Fruit fly (Drosophila melanogaster) whole organism, embryonic: ENCODE results near the gene Cks85A.

Experiments used
- Antp ChIP-seq: fragments of 200-800 bp; sonication (Bioruptor generic); optimal IDR thresholded peaks from 3 replicates; lab custom pipeline; 2016; ENCODE audit warnings: missing biosample characterization, missing genetic modification characterization
- CG12104 ChIP-seq: fragments of 200-800 bp; sonication (Bioruptor generic); optimal IDR thresholded peaks from 3 replicates; lab custom pipeline; 2016; ENCODE audit warnings: missing biosample characterization, missing genetic modification characterization
- CG12155 ChIP-seq: fragments of 200-800 bp; sonication (Bioruptor generic); optimal IDR thresholded peaks from 3 replicates; lab custom pipeline; 2016; ENCODE audit warnings: missing biosample characterization, missing genetic modification characterization
- CG14014 ChIP-seq: fragments of 200-800 bp; sonication (Bioruptor generic); IDR thresholded peaks from 2 replicates; pipeline ENCODE4 v1.3.6; 2022; ENCODE audit warnings: missing biosample characterization, missing genetic modification characterization
- CG1602 ChIP-seq: fragments of 200-800 bp; sonication (Bioruptor generic); optimal IDR thresholded peaks from 3 replicates; lab custom pipeline; 2016; ENCODE audit warnings: missing biosample characterization, missing genetic modification characterization
- CG17359 ChIP-seq: fragments of 200-800 bp; sonication (Bioruptor generic); optimal IDR thresholded peaks from 3 replicates; lab custom pipeline; 2018; ENCODE audit warnings: missing biosample characterization, mild to moderate bottlenecking, missing genetic modification characterization, moderate library complexity
- CG17568 ChIP-seq: fragments of 200-800 bp; sonication (Bioruptor generic); optimal IDR thresholded peaks from 2 replicates; lab custom pipeline; 2018; ENCODE audit warnings: missing biosample characterization, mild to moderate bottlenecking, missing genetic modification characterization, moderate library complexity
- CG17912 ChIP-seq: fragments of 200-800 bp; sonication (Bioruptor generic); optimal IDR thresholded peaks from 2 replicates; lab custom pipeline; 2018; ENCODE audit warnings: missing biosample characterization, mild to moderate bottlenecking, missing genetic modification characterization
- CG1832 ChIP-seq: fragments of 200-800 bp; sonication (Bioruptor generic); optimal IDR thresholded peaks from 2 replicates; lab custom pipeline; 2017; ENCODE audit warnings: missing biosample characterization, mild to moderate bottlenecking, missing genetic modification characterization, inconsistent platforms
- CG31224 ChIP-seq: fragments of 200-800 bp; sonication (Bioruptor generic); IDR thresholded peaks from 2 replicates; pipeline ENCODE4 v1.3.6; 2022; ENCODE audit warnings: missing biosample characterization, missing genetic modification characterization
- CG33213 ChIP-seq: fragments of 200-800 bp; sonication (Bioruptor generic); optimal IDR thresholded peaks from 3 replicates; lab custom pipeline; 2016; ENCODE audit warnings: missing biosample characterization, missing genetic modification characterization
- CG4730 ChIP-seq: fragments of 200-800 bp; sonication (Bioruptor generic); IDR thresholded peaks from 2 replicates; pipeline ENCODE4 v1.3.6; 2022; ENCODE audit warnings: missing biosample characterization, missing genetic modification characterization
- CG5180 ChIP-seq: fragments of 200-800 bp; sonication (Bioruptor generic); optimal IDR thresholded peaks from 3 replicates; lab custom pipeline; 2017; ENCODE audit warnings: missing biosample characterization, missing genetic modification characterization, mild to moderate bottlenecking, moderate library complexity, missing genetic modification reagents
- CG8290 ChIP-seq, 3 experiments: fragments of 200-800 bp; sonication (Bioruptor generic); optimal IDR thresholded peaks; 2 replicates each; lab custom pipeline; 2016 to 2019; ENCODE audit warnings: missing biosample characterization in 3 of 3, missing genetic modification characterization in 3 of 3, mild to moderate bottlenecking in 2 of 3, moderate library complexity in 1 of 3
- CHES-1-like ChIP-seq: fragments of 200-800 bp; sonication (Bioruptor generic); optimal IDR thresholded peaks from 2 replicates; lab custom pipeline; 2016; ENCODE audit warnings: missing biosample characterization, missing genetic modification characterization
- Deaf1 ChIP-seq: fragments of 200-800 bp; optimal IDR thresholded peaks from 3 replicates; lab custom pipeline; 2019; ENCODE audit warnings: missing biosample characterization, mild to moderate bottlenecking, missing genetic modification characterization, moderate library complexity
- Dip2 ChIP-seq: fragments of 200-800 bp; sonication (Bioruptor generic); IDR thresholded peaks from 2 replicates; pipeline ENCODE4 v1.3.6; 2022; ENCODE audit warnings: missing biosample characterization, missing genetic modification characterization
- ERR ChIP-seq: fragments of 200-800 bp; sonication (Bioruptor generic); optimal IDR thresholded peaks from 2 replicates; lab custom pipeline; 2016; ENCODE audit warnings: missing biosample characterization, missing genetic modification characterization
- Fer3 ChIP-seq: fragments of 200-800 bp; sonication (Bioruptor generic); optimal IDR thresholded peaks from 2 replicates; lab custom pipeline; 2018; ENCODE audit warnings: missing biosample characterization, mild to moderate bottlenecking, missing genetic modification characterization, moderate library complexity
- Hey ChIP-seq: fragments of 200-800 bp; sonication (Bioruptor generic); optimal IDR thresholded peaks from 3 replicates; lab custom pipeline; 2018; ENCODE audit warnings: missing biosample characterization, mild to moderate bottlenecking, missing genetic modification characterization
- Hr51 ChIP-seq, 2 experiments: fragments of 200-800 bp; sonication (Bioruptor generic); optimal IDR thresholded peaks; 2 replicates in 1 of 2; 3 replicates in 1 of 2; lab custom pipeline; 2016 to 2018; ENCODE audit warnings: missing biosample characterization in 2 of 2, missing genetic modification characterization in 2 of 2, mild to moderate bottlenecking in 1 of 2, moderate library complexity in 1 of 2
- Neu2 ChIP-seq: fragments of 200-800 bp; sonication (Bioruptor generic); optimal IDR thresholded peaks from 3 replicates; lab custom pipeline; 2016; ENCODE audit warnings: missing biosample characterization, missing genetic modification characterization, borderline replicate concordance
- Nf-YB ChIP-seq: fragments of 200-800 bp; sonication (Bioruptor generic); optimal IDR thresholded peaks from 3 replicates; lab custom pipeline; 2019; ENCODE audit warnings: missing biosample characterization, mild to moderate bottlenecking, missing genetic modification characterization, moderate library complexity
- Oaz ChIP-seq: fragments of 200-800 bp; sonication (Bioruptor generic); IDR thresholded peaks from 2 replicates; pipeline ENCODE4 v1.3.6; 2022; ENCODE audit warnings: missing biosample characterization, missing genetic modification characterization
- Rfx ChIP-seq: fragments of 200-800 bp; sonication (Bioruptor generic); IDR thresholded peaks from 2 replicates; pipeline ENCODE4 v1.3.6; 2022; ENCODE audit warnings: missing biosample characterization, missing genetic modification characterization
- Stat92E ChIP-seq, 3 experiments: fragments of >200 bp in 2 of 3; fragments of 200-800 bp in 1 of 3; sonication (Bioruptor generic) in 1 of 3; optimal IDR thresholded peaks; 2 replicates each; lab custom pipeline; 2017 to 2019; ENCODE audit warnings: missing biosample characterization in 3 of 3, missing genetic modification characterization in 3 of 3, mild to moderate bottlenecking in 1 of 3, moderate library complexity in 1 of 3
- Xbp1 ChIP-seq: fragments of 200-800 bp; sonication (Bioruptor generic); optimal IDR thresholded peaks from 3 replicates; lab custom pipeline; 2016; ENCODE audit warnings: missing biosample characterization, mild to moderate bottlenecking, missing genetic modification characterization
- ac ChIP-seq: fragments of 200-800 bp; sonication (Bioruptor generic); optimal IDR thresholded peaks from 3 replicates; lab custom pipeline; 2017; ENCODE audit warnings: missing biosample characterization, mild to moderate bottlenecking, missing genetic modification characterization
- al ChIP-seq: fragments of 200-800 bp; sonication (Bioruptor generic); IDR thresholded peaks from 2 replicates; pipeline ENCODE4 v1.3.6; 2022; ENCODE audit warnings: missing biosample characterization, missing genetic modification characterization
- ase ChIP-seq: fragments of 200-800 bp; sonication (Bioruptor generic); IDR thresholded peaks from 3 replicates; pipeline ENCODE4 v1.3.6; 2022; ENCODE audit warnings: missing biosample characterization, missing genetic modification characterization
- ato ChIP-seq: fragments of 200-800 bp; sonication (Bioruptor generic); IDR thresholded peaks from 2 replicates; pipeline ENCODE4 v1.3.6; 2022; ENCODE audit warnings: missing biosample characterization, missing genetic modification characterization; ENCODE audit not compliant: partially characterized antibody
- bcd ChIP-seq: fragments of 200-800 bp; sonication (Bioruptor generic); optimal IDR thresholded peaks from 2 replicates; lab custom pipeline; 2017; ENCODE audit warnings: missing biosample characterization, mild to moderate bottlenecking, missing genetic modification characterization
- chif ChIP-seq, 2 experiments: fragments of 200-800 bp; sonication (Bioruptor generic); optimal IDR thresholded peaks; 3 replicates each; lab custom pipeline; 2016; ENCODE audit warnings: missing biosample characterization in 2 of 2, missing genetic modification characterization in 2 of 2
- corto ChIP-seq: fragments of 200-800 bp; sonication (Bioruptor generic); optimal IDR thresholded peaks from 2 replicates; lab custom pipeline; 2016; ENCODE audit warnings: missing biosample characterization, mild to moderate bottlenecking, missing genetic modification characterization, moderate library complexity
- croc ChIP-seq: fragments of 200-800 bp; sonication (Bioruptor generic); conservative IDR thresholded peaks from 3 replicates; pipeline ENCODE4 v1.3.6; 2022; ENCODE audit warnings: missing biosample characterization, missing genetic modification characterization
- dm ChIP-seq: fragments of 200-800 bp; sonication (Bioruptor generic); optimal IDR thresholded peaks from 3 replicates; lab custom pipeline; 2016; ENCODE audit warnings: missing biosample characterization, missing genetic modification characterization
- ewg ChIP-seq: fragments of 200-800 bp; sonication (Bioruptor generic); optimal IDR thresholded peaks from 3 replicates; lab custom pipeline; 2017; ENCODE audit warnings: mild to moderate bottlenecking, missing biosample characterization, missing genetic modification reagents, missing genetic modification characterization
- gsb-n ChIP-seq: fragments of 200-800 bp; sonication (Bioruptor generic); optimal IDR thresholded peaks from 3 replicates; lab custom pipeline; 2018; ENCODE audit warnings: missing biosample characterization, mild to moderate bottlenecking, missing genetic modification characterization
- lov ChIP-seq, 2 experiments: fragments of 200-800 bp in 1 of 2; fragments of >200 bp in 1 of 2; sonication (Bioruptor generic) in 1 of 2; IDR thresholded peaks in 1 of 2; optimal IDR thresholded peaks in 1 of 2; 2 replicates in 1 of 2; 3 replicates in 1 of 2; pipeline versions ENCODE4 v1.3.6 to Lab custom; 2017 to 2022; ENCODE audit warnings: missing biosample characterization in 1 of 2, missing genetic modification characterization in 1 of 2
- mld ChIP-seq: fragments of 200-800 bp; sonication (Bioruptor generic); IDR thresholded peaks from 3 replicates; pipeline ENCODE4 v1.3.6; 2022; ENCODE audit warnings: missing biosample characterization, missing genetic modification characterization; ENCODE audit not compliant: partially characterized antibody
- nom ChIP-seq: fragments of 200-800 bp; sonication (Bioruptor generic); optimal IDR thresholded peaks from 2 replicates; lab custom pipeline; 2017; ENCODE audit warnings: missing biosample characterization, missing genetic modification characterization, mild to moderate bottlenecking, moderate library complexity, missing genetic modification reagents
- pfk ChIP-seq: fragments of 200-800 bp; sonication (Bioruptor generic); optimal IDR thresholded peaks from 2 replicates; lab custom pipeline; 2018; ENCODE audit warnings: missing biosample characterization, mild to moderate bottlenecking, missing genetic modification characterization, moderate library complexity
- pita ChIP-seq: fragments of 200-800 bp; sonication (Bioruptor generic); optimal IDR thresholded peaks from 2 replicates; lab custom pipeline; 2017; ENCODE audit warnings: missing biosample characterization, mild to moderate bottlenecking, missing genetic modification characterization
- pum ChIP-seq: fragments of 200-800 bp; sonication (Bioruptor generic); optimal IDR thresholded peaks from 2 replicates; lab custom pipeline; 2016; ENCODE audit warnings: missing biosample characterization, missing genetic modification characterization
- sim ChIP-seq: fragments of 200-800 bp; sonication (Bioruptor generic); IDR thresholded peaks from 2 replicates; pipeline ENCODE4 v1.3.6; 2022; ENCODE audit warnings: missing biosample characterization, missing genetic modification characterization
- tgo ChIP-seq: fragments of 200-800 bp; sonication (Bioruptor generic); IDR thresholded peaks from 3 replicates; pipeline ENCODE4 v1.3.6; 2022; ENCODE audit warnings: missing biosample characterization, missing genetic modification characterization
- toy ChIP-seq: fragments of 200-800 bp; sonication (Bioruptor generic); IDR thresholded peaks from 2 replicates; pipeline ENCODE4 v1.3.6; 2022; ENCODE audit warnings: missing biosample characterization, missing genetic modification characterization
- trem ChIP-seq: fragments of 200-800 bp; optimal IDR thresholded peaks from 3 replicates; lab custom pipeline; 2019; ENCODE audit warnings: missing biosample characterization, mild to moderate bottlenecking, missing genetic modification characterization, moderate library complexity
- zf30C ChIP-seq: fragments of 200-800 bp; sonication (Bioruptor generic); optimal IDR thresholded peaks from 3 replicates; lab custom pipeline; 2018; ENCODE audit warnings: missing biosample characterization, mild to moderate bottlenecking, missing genetic modification characterization

The Cks85A gene

dm6 chr3R:8744198-8744597 lies 25.9 kb upstream of the Cks85A start (continued):
- TF ChIP-seq CG14014 (GFP tag; lab: Robert Waterston, UW): no peak; the same call in 1 of the 2 replicates
- TF ChIP-seq Hr51 (GFP tag; optimal IDR thresholded peaks at IDR 0.05; lab: Kevin White, UChicago): peak; percentile 10 to 65
- TF ChIP-seq Fer3 (tag; lab: Kevin White, UChicago): no peak
- no peak for TF ChIP-seq toy (GFP tag; lab: Robert Waterston, UW)
- TF ChIP-seq lov (optimal IDR thresholded peaks at IDR 0.05; lab: Kevin White, UChicago): no peak
- no peak for TF ChIP-seq lov (GFP tag; IDR thresholded peaks at IDR 0.05; lab: Robert Waterston, UW)
- TF ChIP-seq trem: no peak
- no peak for TF ChIP-seq sim
- TF ChIP-seq zf30C (GFP tag; lab: Kevin White, UChicago): no peak
- TF ChIP-seq gsb-n (tag; lab: Kevin White, UChicago): peak; percentile 15
- no peak for TF ChIP-seq CG17568 (GFP tag; lab: Kevin White, UChicago)
- 0 out of 2 replicates have a peak, but pooled peaks have one; percentile 29 for TF ChIP-seq CG4730 (GFP tag; lab: Robert Waterston, UW)
- TF ChIP-seq ase (GFP tag; lab: Robert Waterston, UW): peak; percentile 58; the same call in 1 of the 3 replicates
- TF ChIP-seq Oaz (GFP tag; lab: Robert Waterston, UW): no peak
- TF ChIP-seq pum: peak; percentile 31
- peak in 1 of 2 experiments; percentile 45 for TF ChIP-seq chif (GFP tag; optimal IDR thresholded peaks at IDR 0.05; lab: Kevin White, UChicago)
- no peak for TF ChIP-seq CG31224 (GFP tag; lab: Robert Waterston, UW)
- TF ChIP-seq CG12104: no peak
- TF ChIP-seq tgo (GFP tag; lab: Robert Waterston, UW): peak; percentile 62; the same call in 2 of the 3 replicates
- TF ChIP-seq Rfx: peak; percentile 62; the same call in 1 of the 2 replicates
- no peak for TF ChIP-seq ewg (GFP tag; lab: Kevin White, UChicago)
- no peak for TF ChIP-seq croc
- no peak for TF ChIP-seq ac (GFP tag; lab: Kevin White, UChicago)
- TF ChIP-seq CHES-1-like (GFP tag; lab: Kevin White, UChicago): no peak
- TF ChIP-seq ERR (GFP tag; lab: Kevin White, UChicago): no peak
- no peak for TF ChIP-seq CG5180 (GFP tag; lab: Kevin White, UChicago)
- no peak for TF ChIP-seq CG33213 (GFP tag; lab: Kevin White, UChicago)
- TF ChIP-seq Hey (tag; lab: Kevin White, UChicago): no peak
- TF ChIP-seq Nf-YB (GFP tag; lab: Kevin White, UChicago): no peak
- no peak for TF ChIP-seq pfk (GFP tag; lab: Kevin White, UChicago)
- TF ChIP-seq Antp (GFP tag; lab: Kevin White, UChicago): peak; percentile 58
- no peak for TF ChIP-seq corto
- no peak for TF ChIP-seq pita
- TF ChIP-seq Xbp1 (GFP tag; lab: Kevin White, UChicago): peak; percentile 61
- TF ChIP-seq CG17359 (tag; lab: Kevin White, UChicago): peak; percentile 48
- TF ChIP-seq CG12155 (GFP tag; lab: Kevin White, UChicago): no peak
- no peak for TF ChIP-seq nom (GFP tag; lab: Kevin White, UChicago)
- no peak for TF ChIP-seq Neu2 (GFP tag; lab: Kevin White, UChicago)
- no peak for TF ChIP-seq CG1832 (GFP tag; lab: Kevin White, UChicago)
- TF ChIP-seq bcd (GFP tag; lab: Kevin White, UChicago): peak; percentile 10
- peak; percentile 41 for TF ChIP-seq CG1602
- TF ChIP-seq Deaf1 (tag; lab: Kevin White, UChicago): no peak
- TF ChIP-seq CG8290 (GFP tag; optimal IDR thresholded peaks at IDR 0.05; lab: Kevin White, UChicago): no peak
- peak in 1 of 2 experiments; percentile 23 for TF ChIP-seq CG8290 (tag; optimal IDR thresholded peaks at IDR 0.05; lab: Kevin White, UChicago)
- no peak for TF ChIP-seq dm (GFP tag; lab: Kevin White, UChicago)
- TF ChIP-seq Dip2 (GFP tag; lab: Robert Waterston, UW): no peak
- TF ChIP-seq Stat92E (GFP tag; optimal IDR thresholded peaks at IDR 0.05; lab: Kevin White, UChicago): no peak
- TF ChIP-seq mld: no peak
- no peak for TF ChIP-seq CG17912 (GFP tag; lab: Kevin White, UChicago)
- TF ChIP-seq ato: no peak
- no peak for TF ChIP-seq al
